Worm (Caenorhabditis elegans) whole organism, late embryonic: ENCODE data around the gene str-139.

Source experiments
- ceh-48 ChIP-seq: sonication (generic microtip); optimal IDR thresholded peaks from 2 replicates; lab custom pipeline; 2016; ENCODE audit warnings: missing genetic modification characterization, inconsistent platforms, missing compliant biosample characterization
- syd-9 ChIP-seq: sonication (generic microtip); optimal IDR thresholded peaks from 2 replicates; lab custom pipeline; 2016; ENCODE audit warnings: mild to moderate bottlenecking, missing genetic modification characterization, moderate library complexity, missing compliant biosample characterization

ce11 chrV:8017924-8018323 is 44.0 kb downstream of the str-139 start:
- TF ChIP-seq syd-9 (tag; lab: Kevin White, UChicago), result no peak
- TF ChIP-seq ceh-48 (tag; lab: Kevin White, UChicago), result no peak
